Fruit fly (Drosophila melanogaster) whole organism, embryonic: ENCODE measurements around the gene CG6295.
A peak's percentile ranks its signal among the peaks of the same experiment; 100 is the strongest.

Experiments
- C15 ChIP-seq: fragments of 200-800 bp; sonication (Bioruptor generic); IDR thresholded peaks from 3 replicates; pipeline ENCODE4 v1.3.6; 2022; ENCODE audit warnings: missing biosample characterization, missing genetic modification characterization
- CG10366 ChIP-seq: fragments of 200-800 bp; sonication (Bioruptor generic); IDR thresholded peaks from 2 replicates; pipeline ENCODE4 v1.3.6; 2022; ENCODE audit warnings: missing biosample characterization, missing genetic modification characterization
- CG10979 ChIP-seq: fragments of 200-800 bp; sonication (Bioruptor generic); optimal IDR thresholded peaks from 2 replicates; lab custom pipeline; 2018; ENCODE audit warnings: missing biosample characterization, mild to moderate bottlenecking, missing genetic modification characterization, moderate library complexity
- CG11093 ChIP-seq: fragments of 200-800 bp; sonication (Bioruptor generic); IDR thresholded peaks from 3 replicates; pipeline ENCODE4 v1.3.6; 2022; ENCODE audit warnings: missing biosample characterization, missing genetic modification characterization
- CG12155 ChIP-seq: fragments of 200-800 bp; sonication (Bioruptor generic); optimal IDR thresholded peaks from 3 replicates; lab custom pipeline; 2016; ENCODE audit warnings: missing biosample characterization, missing genetic modification characterization
- CG13894 ChIP-seq: fragments of 200-800 bp; sonication (Bioruptor generic); optimal IDR thresholded peaks from 3 replicates; lab custom pipeline; 2018; ENCODE audit warnings: missing biosample characterization, mild to moderate bottlenecking, missing genetic modification characterization, moderate library complexity
- CG14050 ChIP-seq: fragments of 200-800 bp; sonication (Bioruptor generic); IDR thresholded peaks from 3 replicates; pipeline ENCODE4 v1.3.6; 2022; ENCODE audit warnings: missing biosample characterization, missing genetic modification characterization
- CG14667 ChIP-seq: fragments of 200-800 bp; sonication (Bioruptor generic); IDR thresholded peaks from 2 replicates; pipeline ENCODE4 v1.3.6; 2022; ENCODE audit warnings: missing biosample characterization, missing genetic modification characterization
- CG14965 ChIP-seq: fragments of 200-800 bp; sonication (Bioruptor generic); optimal IDR thresholded peaks from 2 replicates; lab custom pipeline; 2016; ENCODE audit warnings: missing biosample characterization, missing genetic modification characterization, borderline replicate concordance
- CG17385 ChIP-seq: fragments of 200-800 bp; sonication (Bioruptor generic); optimal IDR thresholded peaks from 3 replicates; lab custom pipeline; 2018; ENCODE audit warnings: missing biosample characterization, mild to moderate bottlenecking, missing genetic modification characterization
- CG18011 ChIP-seq: fragments of 200-800 bp; sonication (Bioruptor generic); optimal IDR thresholded peaks from 2 replicates; lab custom pipeline; 2017; ENCODE audit warnings: missing biosample characterization, missing genetic modification characterization, mild to moderate bottlenecking, moderate library complexity, missing genotype
- CG18476 ChIP-seq: fragments of 200-800 bp; sonication (Bioruptor generic); optimal IDR thresholded peaks from 2 replicates; lab custom pipeline; 2016; ENCODE audit warnings: missing biosample characterization, mild to moderate bottlenecking, missing genetic modification characterization
- CG2875 ChIP-seq: fragments of 200-800 bp; sonication (Bioruptor generic); optimal IDR thresholded peaks from 2 replicates; lab custom pipeline; 2017; ENCODE audit warnings: missing biosample characterization, mild to moderate bottlenecking, missing genetic modification characterization, missing genetic modification reagents
- CG31365 ChIP-seq: fragments of 200-800 bp; sonication (Bioruptor generic); optimal IDR thresholded peaks from 2 replicates; lab custom pipeline; 2018; ENCODE audit warnings: missing biosample characterization, mild to moderate bottlenecking, missing genetic modification characterization
- CG4707 ChIP-seq: fragments of 200-800 bp; sonication (Bioruptor generic); optimal IDR thresholded peaks from 2 replicates; lab custom pipeline; 2018; ENCODE audit warnings: missing biosample characterization, mild to moderate bottlenecking, missing genetic modification characterization, moderate library complexity
- CG4820 ChIP-seq: fragments of 200-800 bp; sonication (Bioruptor generic); optimal IDR thresholded peaks from 3 replicates; lab custom pipeline; 2016; ENCODE audit warnings: missing biosample characterization, missing genetic modification characterization
- CG6272 ChIP-seq: fragments of 200-800 bp; sonication (Bioruptor generic); IDR thresholded peaks from 2 replicates; pipeline ENCODE4 v1.3.6; 2022; ENCODE audit warnings: missing biosample characterization, missing genetic modification characterization
- CG6765 ChIP-seq: fragments of 200-800 bp; sonication (Bioruptor generic); optimal IDR thresholded peaks from 3 replicates; lab custom pipeline; 2017; ENCODE audit warnings: missing biosample characterization, mild to moderate bottlenecking, missing genetic modification characterization
- CG8089 ChIP-seq: fragments of 200-800 bp; sonication (Bioruptor generic); optimal IDR thresholded peaks from 3 replicates; lab custom pipeline; 2016; ENCODE audit warnings: missing biosample characterization, missing genetic modification characterization
- CG8281 ChIP-seq: fragments of 200-800 bp; sonication (Bioruptor generic); optimal IDR thresholded peaks from 2 replicates; lab custom pipeline; 2018; ENCODE audit warnings: missing biosample characterization, mild to moderate bottlenecking, missing genetic modification characterization, moderate library complexity
- CG9817 ChIP-seq: fragments of 200-800 bp; sonication (Bioruptor generic); optimal IDR thresholded peaks from 2 replicates; lab custom pipeline; 2018; ENCODE audit warnings: missing biosample characterization, mild to moderate bottlenecking, missing genetic modification characterization, moderate library complexity
- CTCF ChIP-seq: fragments of 200-800 bp; sonication (Bioruptor generic); optimal IDR thresholded peaks from 2 replicates; lab custom pipeline; 2017; ENCODE audit warnings: missing biosample characterization, mild to moderate bottlenecking, missing genetic modification characterization, moderate library complexity
- Dad ChIP-seq: fragments of 200-800 bp; sonication (Bioruptor generic); optimal IDR thresholded peaks from 3 replicates; lab custom pipeline; 2016; ENCODE audit warnings: missing biosample characterization, missing genetic modification characterization
- HLH3B ChIP-seq: fragments of 200-800 bp; sonication (Bioruptor generic); IDR thresholded peaks from 2 replicates; pipeline ENCODE4 v1.3.6; 2022; ENCODE audit warnings: missing biosample characterization, missing genetic modification characterization
- HLHmδ ChIP-seq: fragments of 200-800 bp; sonication (Bioruptor generic); optimal IDR thresholded peaks from 2 replicates; lab custom pipeline; 2018; ENCODE audit warnings: missing biosample characterization, mild to moderate bottlenecking, missing genetic modification characterization, moderate library complexity
- Hmr ChIP-seq: fragments of 200-800 bp; sonication (Bioruptor generic); optimal IDR thresholded peaks from 3 replicates; lab custom pipeline; 2017; ENCODE audit warnings: mild to moderate bottlenecking, missing biosample characterization, missing genetic modification reagents, missing genetic modification characterization
- Hr3 ChIP-seq: fragments of 200-800 bp; sonication (Bioruptor generic); optimal IDR thresholded peaks from 3 replicates; lab custom pipeline; 2016; ENCODE audit warnings: missing biosample characterization, missing genetic modification characterization
- Lpt ChIP-seq: fragments of >200 bp; optimal IDR thresholded peaks from 2 replicates; lab custom pipeline; 2018; ENCODE audit warnings: missing biosample characterization, missing genetic modification characterization
- Mad ChIP-seq: fragments of 200-800 bp; sonication (Bioruptor generic); optimal IDR thresholded peaks from 2 replicates; lab custom pipeline; 2016; ENCODE audit warnings: missing biosample characterization, missing genetic modification characterization
- Mes4 ChIP-seq: fragments of 200-800 bp; sonication (Bioruptor generic); optimal IDR thresholded peaks from 2 replicates; lab custom pipeline; 2016; ENCODE audit warnings: missing biosample characterization, missing genetic modification characterization
- NC2α ChIP-seq: fragments of 200-800 bp; sonication (Bioruptor generic); optimal IDR thresholded peaks from 2 replicates; lab custom pipeline; 2016; ENCODE audit warnings: missing biosample characterization, missing genetic modification characterization
- NfI ChIP-seq: fragments of 200-800 bp; sonication (Bioruptor generic); optimal IDR thresholded peaks from 3 replicates; lab custom pipeline; 2018; ENCODE audit warnings: missing biosample characterization, mild to moderate bottlenecking, missing genetic modification characterization, moderate library complexity
- Sox100B ChIP-seq: fragments of 200-800 bp; sonication (Bioruptor generic); optimal IDR thresholded peaks from 3 replicates; lab custom pipeline; 2018; ENCODE audit warnings: missing biosample characterization, mild to moderate bottlenecking, missing genetic modification characterization
- ash1 ChIP-seq: fragments of 200-800 bp; sonication (Bioruptor generic); optimal IDR thresholded peaks from 2 replicates; lab custom pipeline; 2018; ENCODE audit warnings: missing biosample characterization, mild to moderate bottlenecking, missing genetic modification characterization
- dimm ChIP-seq: fragments of 200-800 bp; sonication (Bioruptor generic); IDR thresholded peaks from 2 replicates; pipeline ENCODE4 v1.3.6; 2022; ENCODE audit warnings: missing biosample characterization, missing genetic modification characterization
- eve ChIP-seq, 2 experiments: fragments of >200 bp; optimal IDR thresholded peaks; 2 replicates each; lab custom pipeline; 2017; ENCODE audit warnings: missing biosample characterization in 2 of 2, missing genetic modification characterization in 2 of 2
- gce ChIP-seq: fragments of 200-800 bp; sonication (Bioruptor generic); IDR thresholded peaks from 3 replicates; pipeline ENCODE4 v1.3.6; 2022; ENCODE audit warnings: missing biosample characterization, missing genetic modification characterization
- gem ChIP-seq: fragments of 200-800 bp; sonication (Bioruptor generic); optimal IDR thresholded peaks from 2 replicates; lab custom pipeline; 2019; ENCODE audit warnings: missing biosample characterization, mild to moderate bottlenecking, missing genetic modification characterization, moderate library complexity
- gfzf ChIP-seq: fragments of 200-800 bp; sonication (Bioruptor generic); optimal IDR thresholded peaks from 2 replicates; lab custom pipeline; 2016; ENCODE audit warnings: missing biosample characterization, mild to moderate bottlenecking, missing genetic modification characterization, moderate library complexity
- her ChIP-seq: fragments of 200-800 bp; sonication (Bioruptor generic); optimal IDR thresholded peaks from 2 replicates; lab custom pipeline; 2016; ENCODE audit warnings: missing biosample characterization, missing genetic modification characterization
- jumu ChIP-seq: fragments of 200-800 bp; sonication (Bioruptor generic); optimal IDR thresholded peaks from 3 replicates; lab custom pipeline; 2016; ENCODE audit warnings: missing biosample characterization, missing genetic modification characterization
- kah ChIP-seq: fragments of 200-800 bp; sonication (Bioruptor generic); optimal IDR thresholded peaks from 2 replicates; lab custom pipeline; 2018; ENCODE audit warnings: missing biosample characterization, mild to moderate bottlenecking, missing genetic modification characterization
- luna ChIP-seq: fragments of 200-800 bp; sonication (Bioruptor generic); optimal IDR thresholded peaks from 2 replicates; lab custom pipeline; 2016; ENCODE audit warnings: missing biosample characterization, missing genetic modification characterization
- pan ChIP-seq, 4 experiments: fragments of >200 bp in 3 of 4; fragments of 200-800 bp in 1 of 4; sonication (Bioruptor generic) in 1 of 4; optimal IDR thresholded peaks in 3 of 4; IDR thresholded peaks in 1 of 4; 2 replicates each; pipeline versions ENCODE4 v1.3.6 to Lab custom; 2017 to 2022; ENCODE audit warnings: missing biosample characterization in 2 of 4, missing genetic modification characterization in 2 of 4, mixed read lengths in 1 of 4
- pnt ChIP-seq: fragments of 200-800 bp; sonication (Bioruptor generic); optimal IDR thresholded peaks from 3 replicates; lab custom pipeline; 2016; ENCODE audit warnings: missing biosample characterization, missing genetic modification characterization
- sc ChIP-seq, 3 experiments: fragments of >200 bp in 2 of 3; fragments of 200-800 bp in 1 of 3; sonication (Bioruptor generic) in 1 of 3; optimal IDR thresholded peaks; 2 replicates in 2 of 3; 3 replicates in 1 of 3; lab custom pipeline; 2017; ENCODE audit warnings: mild to moderate bottlenecking in 1 of 3, missing biosample characterization in 1 of 3, missing genetic modification characterization in 1 of 3, missing genetic modification reagents in 1 of 3
- sisA ChIP-seq: fragments of 200-800 bp; sonication (Bioruptor generic); IDR thresholded peaks from 2 replicates; pipeline ENCODE4 v1.3.6; 2022; ENCODE audit warnings: missing biosample characterization, missing genetic modification characterization
- vnd ChIP-seq: fragments of 200-800 bp; sonication (Bioruptor generic); IDR thresholded peaks from 3 replicates; pipeline ENCODE4 v1.3.6; 2022; ENCODE audit warnings: missing biosample characterization, missing genetic modification characterization; ENCODE audit not compliant: partially characterized antibody
- vvl ChIP-seq: fragments of 200-800 bp; sonication (Bioruptor generic); IDR thresholded peaks from 2 replicates; pipeline ENCODE4 v1.3.6; 2022; ENCODE audit warnings: missing biosample characterization, missing genetic modification characterization
- wdn ChIP-seq: fragments of 200-800 bp; sonication (Bioruptor generic); IDR thresholded peaks from 2 replicates; pipeline ENCODE4 v1.3.6; 2022; ENCODE audit warnings: missing biosample characterization, missing genetic modification characterization
- zfh2 ChIP-seq: fragments of 200-800 bp; sonication (Bioruptor generic); optimal IDR thresholded peaks from 2 replicates; lab custom pipeline; 2016; ENCODE audit warnings: missing biosample characterization, missing genetic modification characterization

The CG6295 gene

dm6 chr3R:26964452-26965133 lies 42.3 kb downstream of the CG6295 start, which contains the start of gene Tsp97E (continued):
- TF ChIP-seq CG9817 (tag; lab: Kevin White, UChicago) (no peak), CG4707 (GFP tag; lab: Kevin White, UChicago) (no peak), CG6765 (GFP tag; lab: Kevin White, UChicago) (no peak), CG6272 (no peak), jumu (GFP tag; lab: Kevin White, UChicago) (no peak), CG31365 (tag; lab: Kevin White, UChicago) (no peak), CG4820 (GFP tag; lab: Kevin White, UChicago) (no peak), CG18011 (no peak), HLH3B (GFP tag; lab: Robert Waterston, UW) (no peak), Hmr (GFP tag; lab: Kevin White, UChicago) (no peak), CG11093 (GFP tag; lab: Robert Waterston, UW) (no peak), NfI (GFP tag; lab: Kevin White, UChicago) (no peak), dimm (no peak), CG8281 (tag; lab: Kevin White, UChicago) (peak; percentile 6), CG14667 (no peak), CG18476 (GFP tag; lab: Kevin White, UChicago) (no peak), CG10366 (GFP tag; lab: Robert Waterston, UW) (no peak), CG14965 (GFP tag; lab: Kevin White, UChicago) (no peak), Dad (GFP tag; lab: Kevin White, UChicago) (no peak), luna (no peak), C15 (GFP tag; lab: Robert Waterston, UW) (no peak), CTCF (GFP tag; lab: Kevin White, UChicago) (no peak), sisA (no peak), CG8089 (GFP tag; lab: Kevin White, UChicago) (no peak), zfh2 (no peak), pnt (GFP tag; lab: Kevin White, UChicago) (no peak), CG12155 (no peak), Lpt (GFP tag; lab: Kevin White, UChicago) (no peak), CG14050 (GFP tag; lab: Robert Waterston, UW) (no peak), Sox100B (GFP tag; lab: Kevin White, UChicago) (peak; percentile 23), NC2α (GFP tag; lab: Kevin White, UChicago) (no peak), gce (GFP tag; lab: Robert Waterston, UW) (no peak), Mes4 (GFP tag; lab: Kevin White, UChicago) (no peak), CG17385 (no peak), gfzf (GFP tag; lab: Kevin White, UChicago) (peak; percentile 58), vvl (GFP tag; lab: Robert Waterston, UW) (no peak), wdn (GFP tag; lab: Robert Waterston, UW) (no peak), ash1 (GFP tag; lab: Kevin White, UChicago) (no peak), her (GFP tag; lab: Kevin White, UChicago) (peak; percentile 98), HLHmδ (GFP tag; lab: Kevin White, UChicago) (no peak), CG2875 (GFP tag; lab: Kevin White, UChicago) (no peak), kah (GFP tag; lab: Kevin White, UChicago) (no peak), Hr3 (GFP tag; lab: Kevin White, UChicago) (no peak), CG10979 (tag; lab: Kevin White, UChicago) (no peak), gem (tag; lab: Kevin White, UChicago) (no peak), Mad (GFP tag; lab: Kevin White, UChicago) (no peak), sc (optimal IDR thresholded peaks at IDR 0.05; lab: Kevin White, UChicago) (no peak), sc (GFP tag; optimal IDR thresholded peaks at IDR 0.05; lab: Kevin White, UChicago) (no peak), pan (optimal IDR thresholded peaks at IDR 0.05; lab: Kevin White, UChicago) (no peak), pan (GFP tag; optimal IDR thresholded peaks at IDR 0.05 in 1 of 2, IDR thresholded peaks at IDR 0.05 in 1 of 2) (no peak), vnd (GFP tag; lab: Robert Waterston, UW) (peak; percentile 76), CG13894 (no peak), eve (GFP tag; optimal IDR thresholded peaks at IDR 0.05; lab: Kevin White, UChicago) (no peak)
